Fruit fly (Drosophila melanogaster) whole organism, pupa: ENCODE results near the gene CG32755.

Source experiments
- CG10348 ChIP-seq: fragments of 200-800 bp; sonication (Bioruptor generic); IDR thresholded peaks from 2 replicates; pipeline ENCODE4 v1.3.6; 2022; ENCODE audit warnings: missing biosample characterization, missing genetic modification characterization
- CG12605 ChIP-seq: fragments of 200-800 bp; sonication (Bioruptor generic); IDR thresholded peaks from 2 replicates; pipeline ENCODE4 v1.3.6; 2022; ENCODE audit warnings: missing biosample characterization, missing genetic modification characterization
- CG13204 ChIP-seq: fragments of 200-800 bp; sonication (Bioruptor generic); optimal IDR thresholded peaks from 2 replicates; lab custom pipeline; 2018; ENCODE audit warnings: missing biosample characterization, mild to moderate bottlenecking, missing genetic modification characterization, moderate library complexity
- CG14655 ChIP-seq: fragments of 200-800 bp; sonication (Bioruptor generic); optimal IDR thresholded peaks from 3 replicates; lab custom pipeline; 2017; ENCODE audit warnings: mild to moderate bottlenecking, missing biosample characterization, missing genetic modification reagents, missing genetic modification characterization
- CG15710 ChIP-seq: fragments of 200-800 bp; sonication (Bioruptor generic); optimal IDR thresholded peaks from 2 replicates; lab custom pipeline; 2018; ENCODE audit warnings: missing biosample characterization, mild to moderate bottlenecking, missing genetic modification characterization, moderate library complexity
- CG17806 ChIP-seq: fragments of 200-800 bp; sonication (Bioruptor generic); optimal IDR thresholded peaks from 2 replicates; lab custom pipeline; 2018; ENCODE audit warnings: missing biosample characterization, mild to moderate bottlenecking, missing genetic modification characterization, moderate library complexity
- CG32121 ChIP-seq: fragments of 200-800 bp; sonication (Bioruptor generic); IDR thresholded peaks from 2 replicates; pipeline ENCODE4 v1.3.6; 2022; ENCODE audit warnings: missing biosample characterization, missing genetic modification characterization
- CG34367 ChIP-seq: fragments of 200-800 bp; sonication (Bioruptor generic); optimal IDR thresholded peaks from 2 replicates; lab custom pipeline; 2018; ENCODE audit warnings: missing biosample characterization, mild to moderate bottlenecking, missing genetic modification characterization
- CG4496 ChIP-seq: fragments of 200-800 bp; sonication (Bioruptor generic); IDR thresholded peaks from 3 replicates; pipeline ENCODE4 v1.3.6; 2022; ENCODE audit warnings: missing biosample characterization, missing genetic modification characterization
- CG8159 ChIP-seq: fragments of 200-800 bp; sonication (Bioruptor generic); optimal IDR thresholded peaks from 3 replicates; lab custom pipeline; 2018; ENCODE audit warnings: missing biosample characterization, mild to moderate bottlenecking, missing genetic modification characterization, moderate library complexity
- CG8301 ChIP-seq: fragments of 200-800 bp; sonication (Bioruptor generic); optimal IDR thresholded peaks from 2 replicates; lab custom pipeline; 2018; ENCODE audit warnings: missing biosample characterization, mild to moderate bottlenecking, missing genetic modification characterization
- CG9948 ChIP-seq: fragments of 200-800 bp; sonication (Bioruptor generic); optimal IDR thresholded peaks from 2 replicates; lab custom pipeline; 2018; ENCODE audit warnings: missing biosample characterization, mild to moderate bottlenecking, missing genetic modification characterization, moderate library complexity
- D1 ChIP-seq: fragments of 200-800 bp; sonication (Bioruptor generic); optimal IDR thresholded peaks from 2 replicates; lab custom pipeline; 2018; ENCODE audit warnings: missing biosample characterization, mild to moderate bottlenecking, missing genetic modification characterization, moderate library complexity
- EcR ChIP-seq: fragments of 200-800 bp; sonication (Bioruptor generic); optimal IDR thresholded peaks from 3 replicates; lab custom pipeline; 2019; ENCODE audit warnings: missing biosample characterization, missing genetic modification characterization, mild to moderate bottlenecking, moderate library complexity, missing genetic modification reagents
- Ets98B ChIP-seq: fragments of 200-800 bp; sonication (Bioruptor generic); IDR thresholded peaks from 2 replicates; pipeline ENCODE4 v1.3.6; 2022; ENCODE audit warnings: missing biosample characterization, missing genetic modification characterization
- Pif1A ChIP-seq: fragments of 200-800 bp; sonication (Bioruptor generic); optimal IDR thresholded peaks from 3 replicates; lab custom pipeline; 2016; ENCODE audit warnings: missing biosample characterization, missing genetic modification characterization
- Pif1B ChIP-seq: fragments of 200-800 bp; sonication (Bioruptor generic); optimal IDR thresholded peaks from 3 replicates; lab custom pipeline; 2016; ENCODE audit warnings: missing biosample characterization, missing genetic modification characterization
- Snoo ChIP-seq: fragments of 200-800 bp; sonication (Bioruptor generic); optimal IDR thresholded peaks from 3 replicates; lab custom pipeline; 2017; ENCODE audit warnings: missing biosample characterization, mild to moderate bottlenecking, missing genetic modification characterization, inconsistent platforms
- fd96Ca ChIP-seq: fragments of 200-800 bp; sonication (Bioruptor generic); IDR thresholded peaks from 3 replicates; pipeline ENCODE4 v1.3.6; 2022; ENCODE audit warnings: missing biosample characterization, missing genetic modification characterization
- gl ChIP-seq: fragments of 200-800 bp; sonication (Bioruptor generic); optimal IDR thresholded peaks from 2 replicates; lab custom pipeline; 2018; ENCODE audit warnings: missing biosample characterization, mild to moderate bottlenecking, missing genetic modification characterization
- rn ChIP-seq: fragments of 200-800 bp; sonication (Bioruptor generic); IDR thresholded peaks from 2 replicates; pipeline ENCODE4 v1.3.6; 2022; ENCODE audit warnings: missing biosample characterization, missing genetic modification characterization

CG32755 gene

dm6 chrX:5926718-5927117, 23.3 kb upstream of the CG32755 start:
- TF ChIP-seq CG8159, result peak; percentile 65
- peak; percentile 62 for TF ChIP-seq CG15710
- TF ChIP-seq Snoo (tag; lab: Kevin White, UChicago), result no peak
- peak; percentile 77 for TF ChIP-seq CG14655 (GFP tag; lab: Kevin White, UChicago)
- peak; percentile 49; the same call in 1 of the 2 replicates for TF ChIP-seq CG32121 (GFP tag; lab: Robert Waterston, UW)
- peak; percentile 76 for TF ChIP-seq CG34367 (tag; lab: Kevin White, UChicago)
- peak; percentile 70; the same call in 2 of the 3 replicates for TF ChIP-seq CG4496 (GFP tag; lab: Robert Waterston, UW)
- TF ChIP-seq CG12605 (GFP tag; lab: Robert Waterston, UW), result peak; percentile 74
- peak; percentile 28 for TF ChIP-seq gl (tag; lab: Kevin White, UChicago)
- no peak for TF ChIP-seq D1 (tag; lab: Kevin White, UChicago)
- TF ChIP-seq CG8301 (tag; lab: Kevin White, UChicago), result peak; percentile 72
- peak; percentile 84 for TF ChIP-seq fd96Ca (GFP tag; lab: Robert Waterston, UW)
- no peak for TF ChIP-seq rn
- TF ChIP-seq Pif1B (GFP tag; lab: Kevin White, UChicago), result peak; percentile 57
- TF ChIP-seq Pif1A (GFP tag; lab: Kevin White, UChicago), result peak; percentile 53
- peak; percentile 75 for TF ChIP-seq CG9948 (tag; lab: Kevin White, UChicago)
- TF ChIP-seq CG17806, result peak; percentile 73
- TF ChIP-seq CG10348, result no peak
- peak; percentile 70 for TF ChIP-seq Ets98B (GFP tag; lab: Robert Waterston, UW)
- no peak for TF ChIP-seq CG13204 (GFP tag; lab: Kevin White, UChicago)

- TF ChIP-seq CG8159 (peak; percentile 64), CG8301 (tag; lab: Kevin White, UChicago) (peak; percentile 90), CG10348 (0 out of 2 replicates have a peak, but pooled peaks have one; percentile 6), Pif1B (GFP tag; lab: Kevin White, UChicago) (peak; percentile 87), D1 (tag; lab: Kevin White, UChicago) (no peak), CG12605 (GFP tag; lab: Robert Waterston, UW) (peak; percentile 77), Snoo (tag; lab: Kevin White, UChicago) (peak; percentile 49), CG13204 (GFP tag; lab: Kevin White, UChicago) (no peak), CG15710 (peak; percentile 70), rn (peak; percentile 49), CG14655 (GFP tag; lab: Kevin White, UChicago) (peak; percentile 87), EcR (GFP tag; lab: Kevin White, UChicago) (no peak), CG17806 (peak; percentile 67), fd96Ca (GFP tag; lab: Robert Waterston, UW) (peak; percentile 90), CG9948 (tag; lab: Kevin White, UChicago) (peak; percentile 63), CG4496 (GFP tag; lab: Robert Waterston, UW) (peak; percentile 91; the same call in 2 of the 3 replicates), CG34367 (tag; lab: Kevin White, UChicago) (peak; percentile 67), Ets98B (GFP tag; lab: Robert Waterston, UW) (peak; percentile 88), gl (tag; lab: Kevin White, UChicago) (peak; percentile 59), Pif1A (GFP tag; lab: Kevin White, UChicago) (peak; percentile 85), CG32121 (GFP tag; lab: Robert Waterston, UW) (peak; percentile 65)
- TF ChIP-seq, all 21 proteins: peak for 18
Measured at dm6 chrX:5932345-5932995, 17.6 kb upstream of the CG32755 start.

dm6 chrX:5935072-5935738, 14.8 kb upstream of the CG32755 start:
- TF ChIP-seq CG17806 (peak; percentile 67), CG15710 (peak; percentile 88), CG8301 (tag; lab: Kevin White, UChicago) (peak; percentile 71), CG14655 (GFP tag; lab: Kevin White, UChicago) (peak; percentile 83), Ets98B (GFP tag; lab: Robert Waterston, UW) (peak; percentile 77), CG4496 (GFP tag; lab: Robert Waterston, UW) (peak; percentile 84), CG9948 (tag; lab: Kevin White, UChicago) (peak; percentile 77), Pif1B (GFP tag; lab: Kevin White, UChicago) (peak; percentile 76), CG8159 (peak; percentile 83), CG10348 (no peak), fd96Ca (GFP tag; lab: Robert Waterston, UW) (peak; percentile 88), CG32121 (GFP tag; lab: Robert Waterston, UW) (peak; percentile 80), CG13204 (GFP tag; lab: Kevin White, UChicago) (peak; percentile 82), Pif1A (GFP tag; lab: Kevin White, UChicago) (peak; percentile 75), gl (tag; lab: Kevin White, UChicago) (peak; percentile 87), rn (peak; percentile 75), EcR (GFP tag; lab: Kevin White, UChicago) (no peak), D1 (tag; lab: Kevin White, UChicago) (peak; percentile 82), Snoo (tag; lab: Kevin White, UChicago) (peak; percentile 60), CG12605 (GFP tag; lab: Robert Waterston, UW) (peak; percentile 85), CG34367 (tag; lab: Kevin White, UChicago) (peak; percentile 78)

- no peak for TF ChIP-seq Pif1A (GFP tag; lab: Kevin White, UChicago)
- no peak for TF ChIP-seq fd96Ca (GFP tag; lab: Robert Waterston, UW)
- TF ChIP-seq CG10348, result no peak
- TF ChIP-seq gl (tag; lab: Kevin White, UChicago), result no peak
- no peak for TF ChIP-seq CG4496 (GFP tag; lab: Robert Waterston, UW)
- TF ChIP-seq EcR (GFP tag; lab: Kevin White, UChicago), result no peak
- no peak for TF ChIP-seq CG8301 (tag; lab: Kevin White, UChicago)
- no peak for TF ChIP-seq D1 (tag; lab: Kevin White, UChicago)
- no peak for TF ChIP-seq CG12605 (GFP tag; lab: Robert Waterston, UW)
- no peak for TF ChIP-seq CG9948 (tag; lab: Kevin White, UChicago)
- no peak for TF ChIP-seq Snoo (tag; lab: Kevin White, UChicago)
- no peak for TF ChIP-seq CG14655 (GFP tag; lab: Kevin White, UChicago)
- no peak for TF ChIP-seq Ets98B (GFP tag; lab: Robert Waterston, UW)
- TF ChIP-seq CG34367 (tag; lab: Kevin White, UChicago), result no peak
- no peak for TF ChIP-seq CG32121 (GFP tag; lab: Robert Waterston, UW)
- TF ChIP-seq CG15710, result no peak
- TF ChIP-seq CG13204 (GFP tag; lab: Kevin White, UChicago), result no peak
- no peak for TF ChIP-seq CG8159
- TF ChIP-seq, all 21 proteins: peak for 0
Measured at dm6 chrX:5941824-5942223, 8.2 kb upstream of the CG32755 start.
